Worm (Caenorhabditis elegans) whole organism, early embryonic: ENCODE measurements around the gene somi-1.

Source experiments
- B0310.2 ChIP-seq: sonication (generic microtip); optimal IDR thresholded peaks from 2 replicates; lab custom pipeline; 2016; ENCODE audit warnings: mild to moderate bottlenecking, missing genetic modification characterization, missing compliant biosample characterization
- ama-1 ChIP-seq: fragments of 150-350 bp; optimal IDR thresholded peaks from 2 replicates; lab custom pipeline; 2014
- ceh-36 ChIP-seq: sonication (generic microtip); optimal IDR thresholded peaks from 2 replicates; lab custom pipeline; 2016; ENCODE audit warnings: missing genetic modification characterization, inconsistent platforms, missing compliant biosample characterization
- hmbx-1 ChIP-seq: sonication (generic microtip); optimal IDR thresholded peaks from 2 replicates; lab custom pipeline; 2016; ENCODE audit warnings: mild to moderate bottlenecking, missing genetic modification characterization, missing compliant biosample characterization
- hnd-1 ChIP-seq: sonication (generic microtip); optimal IDR thresholded peaks from 2 replicates; lab custom pipeline; 2016; ENCODE audit warnings: missing genetic modification characterization, missing compliant biosample characterization
- scrt-1 ChIP-seq: fragments of 200-800 bp; sonication (Bioruptor generic); IDR thresholded peaks from 2 replicates; pipeline ENCODE4 v1.3.6; 2022; ENCODE audit warnings: missing genetic modification characterization, missing compliant biosample characterization

ce11 chrV:13371336-13371735 is 19.9 kb downstream of the somi-1 start:
- TF ChIP-seq ama-1 (no peak), B0310.2 (tag; lab: Kevin White, UChicago) (no peak), scrt-1 (GFP tag; lab: Robert Waterston, UW) (no peak), hnd-1 (tag; lab: Kevin White, UChicago) (no peak), ceh-36 (tag; lab: Kevin White, UChicago) (no peak), hmbx-1 (tag; lab: Kevin White, UChicago) (no peak)
